Fruit fly (Drosophila melanogaster): Measurements from ENCODE around the gene Ns1.

DNA sequence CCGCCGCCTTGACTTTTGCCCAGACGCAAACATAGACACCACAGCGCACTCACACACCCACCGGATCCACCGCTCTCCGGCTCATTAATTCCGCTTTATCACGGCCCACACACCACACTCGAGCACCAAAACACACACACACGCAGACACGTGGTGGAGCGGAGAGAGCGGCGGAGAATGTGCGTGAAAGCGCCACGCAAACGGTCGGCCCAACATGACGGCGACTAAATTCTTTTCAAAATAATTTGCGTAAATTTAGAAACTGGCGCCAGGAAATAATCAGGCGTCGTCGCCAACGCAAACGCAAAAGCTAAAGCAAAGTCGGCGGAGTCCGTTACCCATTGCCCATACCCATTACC lies 12.7 kb downstream of the Ns1 start:
- TF ChIP-seq CTCF (optimal IDR thresholded peaks at IDR 0.05) (no peak), CG8478 (optimal IDR thresholded peaks at IDR 0.05) (no peak)

Data from S2 (cell line).